Worm (Caenorhabditis elegans) whole organism, early embryonic: ENCODE results near the gene Y52E8A.6.
A peak's percentile ranks its signal among the peaks of the same experiment; 100 is the strongest.

Experiments
- B0310.2 ChIP-seq: sonication (generic microtip); optimal IDR thresholded peaks from 2 replicates; lab custom pipeline; 2016; ENCODE audit warnings: mild to moderate bottlenecking, missing genetic modification characterization, missing compliant biosample characterization
- F13C5.2 ChIP-seq: sonication (generic microtip); optimal IDR thresholded peaks from 2 replicates; lab custom pipeline; 2017; ENCODE audit warnings: mild to moderate bottlenecking, missing genetic modification characterization, inconsistent platforms, missing compliant biosample characterization
- aly-1 ChIP-seq: sonication (generic microtip); optimal IDR thresholded peaks from 2 replicates; lab custom pipeline; 2016; ENCODE audit warnings: missing genetic modification characterization, missing compliant biosample characterization
- ama-1 ChIP-seq: fragments of 150-350 bp; optimal IDR thresholded peaks from 2 replicates; lab custom pipeline; 2014
- ceh-13 ChIP-seq: fragments of 200-800 bp; sonication (Bioruptor generic); optimal IDR thresholded peaks from 2 replicates; lab custom pipeline; 2018; ENCODE audit warnings: mild to moderate bottlenecking, missing genetic modification characterization, missing compliant biosample characterization
- ceh-36 ChIP-seq: sonication (generic microtip); optimal IDR thresholded peaks from 2 replicates; lab custom pipeline; 2016; ENCODE audit warnings: missing genetic modification characterization, inconsistent platforms, missing compliant biosample characterization
- ets-7 ChIP-seq: sonication (generic microtip); optimal IDR thresholded peaks from 2 replicates; lab custom pipeline; 2016; ENCODE audit warnings: missing genotype, missing genetic modification characterization, missing compliant biosample characterization
- flt-1 ChIP-seq: fragments of 200-800 bp; sonication (Bioruptor generic); IDR thresholded peaks from 2 replicates; pipeline ENCODE4 v1.3.6; 2022; ENCODE audit warnings: missing genetic modification characterization, missing compliant biosample characterization
- hmbx-1 ChIP-seq: sonication (generic microtip); optimal IDR thresholded peaks from 2 replicates; lab custom pipeline; 2016; ENCODE audit warnings: mild to moderate bottlenecking, missing genetic modification characterization, missing compliant biosample characterization
- hmg-4 ChIP-seq: fragments of 200-800 bp; sonication (Bioruptor generic); optimal IDR thresholded peaks from 2 replicates; lab custom pipeline; 2018; ENCODE audit warnings: mild to moderate bottlenecking, missing genetic modification characterization, missing compliant biosample characterization
- hnd-1 ChIP-seq: sonication (generic microtip); optimal IDR thresholded peaks from 2 replicates; lab custom pipeline; 2016; ENCODE audit warnings: missing genetic modification characterization, missing compliant biosample characterization
- pes-1 ChIP-seq: fragments of 200-800 bp; sonication (Bioruptor generic); IDR thresholded peaks from 2 replicates; pipeline ENCODE4 v1.3.6; 2022; ENCODE audit warnings: missing genetic modification reagents, missing genetic modification characterization, missing compliant biosample characterization
- scrt-1 ChIP-seq: fragments of 200-800 bp; sonication (Bioruptor generic); IDR thresholded peaks from 2 replicates; pipeline ENCODE4 v1.3.6; 2022; ENCODE audit warnings: missing genetic modification characterization, missing compliant biosample characterization
- sea-1 ChIP-seq: fragments of 200-800 bp; sonication (Bioruptor generic); conservative IDR thresholded peaks from 2 replicates; pipeline ENCODE4 v1.3.6; 2022; ENCODE audit warnings: missing genetic modification characterization, missing compliant biosample characterization
- tbx-11 ChIP-seq: fragments of 200-800 bp; sonication (Bioruptor generic); IDR thresholded peaks from 2 replicates; pipeline ENCODE4 v1.3.6; 2022; ENCODE audit warnings: missing genetic modification characterization, missing compliant biosample characterization
- tbx-37 ChIP-seq: fragments of 200-800 bp; sonication (Bioruptor generic); conservative IDR thresholded peaks from 2 replicates; pipeline ENCODE4 v1.3.6; 2022; ENCODE audit warnings: missing genetic modification reagents, missing genetic modification characterization, missing compliant biosample characterization
- tra-4 ChIP-seq: sonication (generic microtip); optimal IDR thresholded peaks from 2 replicates; lab custom pipeline; 2017; ENCODE audit warnings: missing genetic modification characterization, missing compliant biosample characterization

Y52E8A.6 gene

ce11 chrII:4322871-4323270 lies 3.1 kb upstream of the Y52E8A.6 start, which contains the start of gene H20J04.6:
Gene H20J04.6 (plus strand): TSS chrII:4323256.
- TF ChIP-seq aly-1 (no peak), hmbx-1 (tag; lab: Kevin White, UChicago) (no peak), ets-7 (tag; lab: Kevin White, UChicago) (no peak), hnd-1 (no peak), flt-1 (GFP tag; lab: Robert Waterston, UW) (no peak), ceh-36 (tag; lab: Kevin White, UChicago) (no peak), ama-1 (lab: Kevin White, UChicago) (no peak), tbx-11 (GFP tag; lab: Robert Waterston, UW) (no peak), scrt-1 (GFP tag; lab: Robert Waterston, UW) (no peak), tra-4 (tag; lab: Kevin White, UChicago) (no peak), tbx-37 (no peak), hmg-4 (no peak), pes-1 (GFP tag; lab: Robert Waterston, UW) (no peak), sea-1 (GFP tag; lab: Robert Waterston, UW) (no peak), B0310.2 (tag; lab: Kevin White, UChicago) (no peak), ceh-13 (GFP tag; lab: Kevin White, UChicago) (no peak), F13C5.2 (tag; lab: Kevin White, UChicago) (no peak)

ce11 chrII:4321766-4322165 lies 2.0 kb upstream of the Y52E8A.6 start, which contains the start of gene Y52E8A.1:
Gene Y52E8A.1 (plus strand): TSS chrII:4322066.
- TF ChIP-seq tra-4 (tag; lab: Kevin White, UChicago) (no peak), flt-1 (GFP tag; lab: Robert Waterston, UW) (no peak), ceh-36 (tag; lab: Kevin White, UChicago) (no peak), ets-7 (tag; lab: Kevin White, UChicago) (no peak), B0310.2 (tag; lab: Kevin White, UChicago) (no peak), hmbx-1 (tag; lab: Kevin White, UChicago) (no peak), ceh-13 (GFP tag; lab: Kevin White, UChicago) (no peak), aly-1 (no peak)

ce11 chrII:4320455-4320854 lies 686 bp upstream of the Y52E8A.6 start, which contains the start of gene Y52E8A.2:
Gene Y52E8A.2 (plus strand): TSS chrII:4320836.
- TF ChIP-seq ama-1 (lab: Kevin White, UChicago) (no peak), sea-1 (GFP tag; lab: Robert Waterston, UW) (no peak), pes-1 (GFP tag; lab: Robert Waterston, UW) (no peak), hmbx-1 (tag; lab: Kevin White, UChicago) (no peak), flt-1 (GFP tag; lab: Robert Waterston, UW) (no peak)

ce11 chrII:4316011-4316410 lies 3.8 kb downstream of the Y52E8A.6 start, which contains the start of gene srw-40:
Gene srw-40 (minus strand): TSS chrII:4316111.
- TF ChIP-seq ceh-36 (tag; lab: Kevin White, UChicago) (no peak), pes-1 (GFP tag; lab: Robert Waterston, UW) (no peak), ceh-13 (GFP tag; lab: Kevin White, UChicago) (no peak), B0310.2 (tag; lab: Kevin White, UChicago) (no peak), aly-1 (no peak), ets-7 (tag; lab: Kevin White, UChicago) (no peak)

ce11 chrII:4312115-4312514 lies 7.7 kb downstream of the Y52E8A.6 start, which contains the start of gene plep-1:
Gene plep-1 (minus strand): TSS chrII:4312215.
- TF ChIP-seq ceh-36 (tag; lab: Kevin White, UChicago) (peak; percentile 39), hmbx-1 (tag; lab: Kevin White, UChicago) (no peak), scrt-1 (GFP tag; lab: Robert Waterston, UW) (no peak)

- TF ChIP-seq flt-1 (GFP tag; lab: Robert Waterston, UW) (no peak), tra-4 (tag; lab: Kevin White, UChicago) (no peak), B0310.2 (tag; lab: Kevin White, UChicago) (no peak), tbx-37 (no peak), hmg-4 (no peak), tbx-11 (GFP tag; lab: Robert Waterston, UW) (no peak), ets-7 (tag; lab: Kevin White, UChicago) (no peak), scrt-1 (GFP tag; lab: Robert Waterston, UW) (no peak), pes-1 (GFP tag; lab: Robert Waterston, UW) (no peak), ceh-36 (tag; lab: Kevin White, UChicago) (no peak), aly-1 (no peak), sea-1 (GFP tag; lab: Robert Waterston, UW) (no peak)
Measured at ce11 chrII:4306921-4307630, 12.7 kb downstream of the Y52E8A.6 start, which contains the start of gene Y52E8A.3. Gene Y52E8A.3 (minus strand): TSS chrII:4306971.

- no peak for TF ChIP-seq B0310.2 (tag; lab: Kevin White, UChicago)
- no peak for TF ChIP-seq ets-7 (tag; lab: Kevin White, UChicago)
- TF ChIP-seq aly-1 = no peak
- no peak for TF ChIP-seq F13C5.2 (tag; lab: Kevin White, UChicago)
- TF ChIP-seq ceh-13 (GFP tag; lab: Kevin White, UChicago) = no peak
- no peak for TF ChIP-seq hmbx-1 (tag; lab: Kevin White, UChicago)
- TF ChIP-seq pes-1 (GFP tag; lab: Robert Waterston, UW) = no peak
- no peak for TF ChIP-seq ama-1 (lab: Kevin White, UChicago)
- TF ChIP-seq ceh-36 (tag; lab: Kevin White, UChicago) = no peak
Measured at ce11 chrII:4301307-4301706, 18.5 kb downstream of the Y52E8A.6 start, which contains the start of gene gtf-2F1. Gene gtf-2F1 (plus strand): TSS chrII:4301607.
